Worm (Caenorhabditis elegans) whole organism, L4 larva: Measurements from ENCODE around the gene gst-12.

Source experiments
- R02D3.7 ChIP-seq: fragments of 150-350 bp; sonication (generic microtip); optimal IDR thresholded peaks from 3 replicates; lab custom pipeline; 2014; ENCODE audit warnings: missing biosample characterization, missing genetic modification characterization
- T20F7.1 ChIP-seq: fragments of 200-800 bp; sonication (Bioruptor generic); optimal IDR thresholded peaks from 2 replicates; lab custom pipeline; 2018; ENCODE audit warnings: mild to moderate bottlenecking, missing genetic modification characterization, missing compliant biosample characterization
- ZK546.5 ChIP-seq, 2 experiments: sonication (generic microtip); optimal IDR thresholded peaks; 2 replicates each; lab custom pipeline; 2017; ENCODE audit warnings: missing biosample characterization in 2 of 2, missing genetic modification characterization in 2 of 2
- aha-1 ChIP-seq: fragments of 150-350 bp; peaks from one replicate; lab custom pipeline; 2014; ENCODE audit warnings: missing biosample characterization, missing genetic modification characterization
- aly-2 ChIP-seq: sonication (generic microtip); optimal IDR thresholded peaks from 2 replicates; lab custom pipeline; 2018; ENCODE audit warnings: missing biosample characterization, missing genetic modification characterization
- daf-12 ChIP-seq: fragments of 150-350 bp; optimal IDR thresholded peaks from 2 replicates; lab custom pipeline; 2014; ENCODE audit warnings: missing biosample characterization, missing genetic modification reagents, missing genetic modification characterization
- egl-27 ChIP-seq: sonication (generic microtip); optimal IDR thresholded peaks from 3 replicates; lab custom pipeline; 2017; ENCODE audit warnings: missing biosample characterization, missing genetic modification reagents, missing genetic modification characterization
- mdt-29 ChIP-seq: fragments of 200-800 bp; sonication (Bioruptor generic); IDR thresholded peaks from 2 replicates; pipeline ENCODE4 v1.3.6; 2022; ENCODE audit warnings: missing genetic modification reagents, missing genetic modification characterization, missing compliant biosample characterization
- nhr-25 ChIP-seq: sonication (generic microtip); optimal IDR thresholded peaks from 2 replicates; lab custom pipeline; 2017; ENCODE audit warnings: missing genetic modification characterization, mild to moderate bottlenecking, missing compliant biosample characterization, antibody characterized with exemption, moderate library complexity, borderline replicate concordance; ENCODE audit not compliant: insufficient read depth
- nhr-77 ChIP-seq: fragments of 150-350 bp; optimal IDR thresholded peaks from 2 replicates; lab custom pipeline; 2014; ENCODE audit warnings: missing biosample characterization, missing genetic modification characterization
- skn-1 ChIP-seq: fragments of 150-350 bp; optimal IDR thresholded peaks from 2 replicates; lab custom pipeline; 2014; ENCODE audit warnings: missing biosample characterization, missing genetic modification characterization
- zag-1 ChIP-seq: fragments of 150-350 bp; optimal IDR thresholded peaks from 2 replicates; lab custom pipeline; 2014; ENCODE audit warnings: missing biosample characterization, missing genetic modification characterization
- ztf-11 ChIP-seq: fragments of 150-350 bp; optimal IDR thresholded peaks from 2 replicates; lab custom pipeline; 2014; ENCODE audit warnings: missing biosample characterization, missing genetic modification characterization

- TF ChIP-seq daf-12 (tag; lab: Kevin White, UChicago): no peak
- no peak for TF ChIP-seq R02D3.7 (tag; lab: Kevin White, UChicago)
- TF ChIP-seq skn-1 (tag; lab: Kevin White, UChicago): no peak
- TF ChIP-seq nhr-25 (tag; lab: Kevin White, UChicago): no peak
- no peak for TF ChIP-seq ZK546.5 (tag; optimal IDR thresholded peaks at IDR 0.05; lab: Kevin White, UChicago)
- TF ChIP-seq zag-1: no peak
- TF ChIP-seq aly-2: no peak
- TF ChIP-seq nhr-77 (tag; lab: Kevin White, UChicago): no peak
- no peak for TF ChIP-seq ztf-11 (tag; lab: Kevin White, UChicago)
- TF ChIP-seq T20F7.1 (GFP tag; lab: Kevin White, UChicago): no peak
- TF ChIP-seq mdt-29: no peak
- no peak for TF ChIP-seq aha-1 (tag; lab: Kevin White, UChicago)
- TF ChIP-seq egl-27 (tag; lab: Kevin White, UChicago): no peak
Measured at ce11 chrII:13614516-13614915, 3.3 kb downstream of the gst-12 start.
